Fruit fly (Drosophila melanogaster): ENCODE results near the gene CG34008.

dm6 chr3R:20593463-20593838 lies 12.1 kb upstream of the CG34008 start:
- TF ChIP-seq tj (GFP tag; optimal IDR thresholded peaks at IDR 0.05) (no peak), CG11617 (GFP tag; optimal IDR thresholded peaks at IDR 0.05) (no peak)

All from whole organism, adult.